Fruit fly (Drosophila melanogaster): Measurements from ENCODE around the gene ninaA.

ninaA gene

dm6 chr2L:847189-847987, 29.7 kb upstream of the ninaA start:
- no peak for TF ChIP-seq CG12768 (GFP tag; optimal IDR thresholded peaks at IDR 0.05)
- peak; percentile 24 for TF ChIP-seq CG11617 (GFP tag; optimal IDR thresholded peaks at IDR 0.05)
- TF ChIP-seq tj (GFP tag; optimal IDR thresholded peaks at IDR 0.05) = peak; percentile 1
- TF ChIP-seq CG14711 (tag; optimal IDR thresholded peaks at IDR 0.05) = no peak
- no peak for TF ChIP-seq pad (GFP tag; optimal IDR thresholded peaks at IDR 0.05)
- no peak for TF ChIP-seq CG5204 (GFP tag; optimal IDR thresholded peaks at IDR 0.05)
- TF ChIP-seq cnc (optimal IDR thresholded peaks at IDR 0.05) = no peak

dm6 chr2L:847988-848622, 29.0 kb upstream of the ninaA start:
- TF ChIP-seq Clk (GFP tag; optimal IDR thresholded peaks at IDR 0.05) (no peak), Hr96 (GFP tag; optimal IDR thresholded peaks at IDR 0.05) (no peak), tj (GFP tag; optimal IDR thresholded peaks at IDR 0.05) (no peak), CG7045 (GFP tag; optimal IDR thresholded peaks at IDR 0.05) (no peak), kay (GFP tag; ENCODE audit: borderline replicate concordance) (no peak), CG14711 (tag; optimal IDR thresholded peaks at IDR 0.05) (no peak), cnc (optimal IDR thresholded peaks at IDR 0.05) (no peak), bab1 (GFP tag; optimal IDR thresholded peaks at IDR 0.05) (no peak), toe (GFP tag; optimal IDR thresholded peaks at IDR 0.05) (no peak), Mnt (GFP tag; optimal IDR thresholded peaks at IDR 0.05) (no peak), CG1620 (GFP tag; optimal IDR thresholded peaks at IDR 0.05) (no peak), Crg-1 (GFP tag; optimal IDR thresholded peaks at IDR 0.05) (no peak), CG12768 (GFP tag; optimal IDR thresholded peaks at IDR 0.05) (no peak), cic (GFP tag; optimal IDR thresholded peaks at IDR 0.05) (no peak), CG5204 (GFP tag; optimal IDR thresholded peaks at IDR 0.05) (no peak), CG7101 (tag; optimal IDR thresholded peaks at IDR 0.05) (no peak), ovo (GFP tag; optimal IDR thresholded peaks at IDR 0.05) (no peak), CG33017 (tag; optimal IDR thresholded peaks at IDR 0.05) (no peak), pad (GFP tag; optimal IDR thresholded peaks at IDR 0.05) (no peak)

- TF ChIP-seq CG7045 (GFP tag; optimal IDR thresholded peaks at IDR 0.05) = no peak
- TF ChIP-seq toe (GFP tag; optimal IDR thresholded peaks at IDR 0.05) = no peak
- no peak for TF ChIP-seq CG11617 (GFP tag; optimal IDR thresholded peaks at IDR 0.05)
- TF ChIP-seq CG1620 (GFP tag; optimal IDR thresholded peaks at IDR 0.05) = no peak
- TF ChIP-seq cic (GFP tag; optimal IDR thresholded peaks at IDR 0.05) = no peak
- TF ChIP-seq CG12768 (GFP tag; optimal IDR thresholded peaks at IDR 0.05) = no peak
- no peak for TF ChIP-seq Clk (GFP tag; optimal IDR thresholded peaks at IDR 0.05)
- no peak for TF ChIP-seq Hr96 (GFP tag; optimal IDR thresholded peaks at IDR 0.05)
- TF ChIP-seq CG14711 (tag; optimal IDR thresholded peaks at IDR 0.05) = no peak
- no peak for TF ChIP-seq CG7101 (tag; optimal IDR thresholded peaks at IDR 0.05)
- TF ChIP-seq bab1 (GFP tag; optimal IDR thresholded peaks at IDR 0.05) = no peak
- TF ChIP-seq pad (GFP tag; optimal IDR thresholded peaks at IDR 0.05) = no peak
Observed at dm6 chr2L:849138-849744, 27.9 kb upstream of the ninaA start.

dm6 chr2L:849787-850512, 27.2 kb upstream of the ninaA start:
- TF ChIP-seq cic (GFP tag; optimal IDR thresholded peaks at IDR 0.05) (no peak), bab1 (GFP tag; optimal IDR thresholded peaks at IDR 0.05) (no peak), kay (GFP tag; ENCODE audit: borderline replicate concordance) (no peak), tj (GFP tag; optimal IDR thresholded peaks at IDR 0.05) (no peak), CG33017 (tag; optimal IDR thresholded peaks at IDR 0.05) (no peak), CG5204 (GFP tag; optimal IDR thresholded peaks at IDR 0.05) (no peak), CG7045 (GFP tag; optimal IDR thresholded peaks at IDR 0.05) (no peak), CG11617 (GFP tag; optimal IDR thresholded peaks at IDR 0.05) (no peak), Crg-1 (GFP tag; optimal IDR thresholded peaks at IDR 0.05) (no peak), ovo (GFP tag; optimal IDR thresholded peaks at IDR 0.05) (no peak), Clk (GFP tag; optimal IDR thresholded peaks at IDR 0.05) (no peak), CG12768 (GFP tag; optimal IDR thresholded peaks at IDR 0.05) (no peak), cnc (optimal IDR thresholded peaks at IDR 0.05) (no peak), toe (GFP tag; optimal IDR thresholded peaks at IDR 0.05) (no peak), pad (GFP tag; optimal IDR thresholded peaks at IDR 0.05) (no peak), CG14711 (tag; optimal IDR thresholded peaks at IDR 0.05) (no peak), Hr96 (GFP tag; optimal IDR thresholded peaks at IDR 0.05) (no peak), CG1620 (GFP tag; optimal IDR thresholded peaks at IDR 0.05) (no peak)

dm6 chr2L:850727-851257, 26.3 kb upstream of the ninaA start, which contains the start of gene drongo:
Gene drongo, minus strand, starts transcription at chr2L:851071.
- no peak for TF ChIP-seq toe (GFP tag; optimal IDR thresholded peaks at IDR 0.05)
- TF ChIP-seq CG14711 (tag; optimal IDR thresholded peaks at IDR 0.05) = peak; percentile 60
- TF ChIP-seq cic (GFP tag; optimal IDR thresholded peaks at IDR 0.05) = peak; percentile 27
- TF ChIP-seq kay (GFP tag; ENCODE audit: borderline replicate concordance) = no peak
- TF ChIP-seq Hr96 (GFP tag; optimal IDR thresholded peaks at IDR 0.05) = peak; percentile 16
- TF ChIP-seq CG7045 (GFP tag; optimal IDR thresholded peaks at IDR 0.05) = peak; percentile 2
- peak; percentile 14 for TF ChIP-seq CG11617 (GFP tag; optimal IDR thresholded peaks at IDR 0.05)
- TF ChIP-seq bab1 (GFP tag; optimal IDR thresholded peaks at IDR 0.05) = peak; percentile 66
- peak; percentile 23 for TF ChIP-seq CG12768 (GFP tag; optimal IDR thresholded peaks at IDR 0.05)
- no peak for TF ChIP-seq Crg-1 (GFP tag; optimal IDR thresholded peaks at IDR 0.05)
- peak; percentile 75 for TF ChIP-seq Mnt (GFP tag; optimal IDR thresholded peaks at IDR 0.05)
- peak; percentile 60 for TF ChIP-seq tj (GFP tag; optimal IDR thresholded peaks at IDR 0.05)
- no peak for TF ChIP-seq Clk (GFP tag; optimal IDR thresholded peaks at IDR 0.05)
- TF ChIP-seq CG7101 (tag; optimal IDR thresholded peaks at IDR 0.05) = peak; percentile 62
- no peak for TF ChIP-seq cnc (optimal IDR thresholded peaks at IDR 0.05)
- peak; percentile 55 for TF ChIP-seq CG1620 (GFP tag; optimal IDR thresholded peaks at IDR 0.05)
- TF ChIP-seq CG5204 (GFP tag; optimal IDR thresholded peaks at IDR 0.05) = no peak
- TF ChIP-seq ovo (GFP tag; optimal IDR thresholded peaks at IDR 0.05) = no peak
- TF ChIP-seq CG33017 (tag; optimal IDR thresholded peaks at IDR 0.05) = peak; percentile 26
- no peak for TF ChIP-seq pad (GFP tag; optimal IDR thresholded peaks at IDR 0.05)

Data from whole organism, adult.